Worm (Caenorhabditis elegans) whole organism, young adult: ENCODE measurements around the gene W08E12.9.

Experiments used
- C17E4.6 ChIP-seq: fragments of 200-800 bp; sonication (Bioruptor generic); IDR thresholded peaks from 2 replicates; pipeline ENCODE4 v1.3.6; 2022; ENCODE audit warnings: missing genetic modification reagents, missing genetic modification characterization, missing compliant biosample characterization
- F37B4.10 ChIP-seq: fragments of 200-800 bp; sonication (Bioruptor generic); IDR thresholded peaks from 2 replicates; pipeline ENCODE4 v1.3.6; 2022; ENCODE audit warnings: missing genetic modification characterization, missing compliant biosample characterization
- F52B5.7 ChIP-seq: sonication (generic microtip); optimal IDR thresholded peaks from 2 replicates; lab custom pipeline; 2016; ENCODE audit warnings: mild to moderate bottlenecking, missing genetic modification characterization, missing compliant biosample characterization
- F55B11.4 ChIP-seq: sonication (generic microtip); optimal IDR thresholded peaks from 2 replicates; lab custom pipeline; 2016; ENCODE audit warnings: missing compliant biosample characterization, missing genetic modification characterization, borderline replicate concordance; ENCODE audit not compliant: insufficient read depth
- K11D2.4 ChIP-seq: fragments of 200-800 bp; sonication (Bioruptor generic); IDR thresholded peaks from 2 replicates; pipeline ENCODE4 v1.3.6; 2022; ENCODE audit warnings: missing genetic modification reagents, missing genetic modification characterization, missing compliant biosample characterization
- K12H6.12 ChIP-seq: fragments of 200-800 bp; sonication (Bioruptor generic); optimal IDR thresholded peaks from 2 replicates; lab custom pipeline; 2018; ENCODE audit warnings: mild to moderate bottlenecking, missing genetic modification characterization, missing compliant biosample characterization
- Y53F4B.3 ChIP-seq: fragments of 200-800 bp; sonication (Bioruptor generic); IDR thresholded peaks from 2 replicates; pipeline ENCODE4 v1.3.6; 2022; ENCODE audit warnings: missing genetic modification reagents, missing genetic modification characterization, missing compliant biosample characterization
- Y95B8A.8 ChIP-seq: fragments of 200-800 bp; sonication (Bioruptor generic); IDR thresholded peaks from 2 replicates; pipeline ENCODE4 v1.3.6; 2022; ENCODE audit warnings: missing genetic modification reagents, missing genetic modification characterization, missing compliant biosample characterization
- atf-7 ChIP-seq: sonication (generic microtip); optimal IDR thresholded peaks from 2 replicates; lab custom pipeline; 2017; ENCODE audit warnings: mild to moderate bottlenecking, missing genetic modification characterization, missing compliant biosample characterization
- bed-1 ChIP-seq: fragments of 200-800 bp; sonication (Bioruptor generic); IDR thresholded peaks from 2 replicates; pipeline ENCODE4 v1.3.6; 2022; ENCODE audit warnings: missing genetic modification reagents, missing genetic modification characterization, missing compliant biosample characterization
- cebp-1 ChIP-seq, 2 experiments: fragments of 200-800 bp in 1 of 2; sonication (Bioruptor generic) in 1 of 2; sonication (generic microtip) in 1 of 2; IDR thresholded peaks in 1 of 2; optimal IDR thresholded peaks in 1 of 2; 2 replicates each; pipeline versions ENCODE4 v1.3.6 to Lab custom; 2017 to 2022; ENCODE audit warnings: missing compliant biosample characterization in 2 of 2, missing genetic modification characterization in 2 of 2, mild to moderate bottlenecking in 1 of 2, missing genetic modification reagents in 1 of 2, moderate library complexity in 1 of 2
- ceh-27 ChIP-seq: fragments of 200-800 bp; sonication (Bioruptor generic); optimal IDR thresholded peaks from 2 replicates; lab custom pipeline; 2018; ENCODE audit warnings: mild to moderate bottlenecking, missing genetic modification characterization, moderate library complexity, missing compliant biosample characterization
- die-1 ChIP-seq: sonication (generic microtip); optimal IDR thresholded peaks from 2 replicates; lab custom pipeline; 2016; ENCODE audit warnings: missing genotype, mild to moderate bottlenecking, missing genetic modification characterization, missing compliant biosample characterization
- him-1 ChIP-seq: sonication (generic microtip); optimal IDR thresholded peaks from 2 replicates; lab custom pipeline; 2016; ENCODE audit warnings: missing genotype, missing genetic modification reagents, missing genetic modification characterization, missing compliant biosample characterization
- hlh-12 ChIP-seq: sonication (generic microtip); optimal IDR thresholded peaks from 2 replicates; lab custom pipeline; 2016; ENCODE audit warnings: missing genetic modification characterization, missing compliant biosample characterization
- hlh-26 ChIP-seq: fragments of 200-800 bp; sonication (Bioruptor generic); conservative IDR thresholded peaks from 2 replicates; pipeline ENCODE4 v1.3.6; 2022; ENCODE audit warnings: missing genetic modification reagents, missing genetic modification characterization, missing compliant biosample characterization
- hsf-1 ChIP-seq: fragments of 200-800 bp; sonication (Bioruptor generic); IDR thresholded peaks from 2 replicates; pipeline ENCODE4 v1.3.6; 2022; ENCODE audit warnings: missing genetic modification reagents, missing genetic modification characterization, missing compliant biosample characterization
- madf-6 ChIP-seq: fragments of 200-800 bp; sonication (Bioruptor generic); IDR thresholded peaks from 2 replicates; pipeline ENCODE4 v1.3.6; 2022; ENCODE audit warnings: missing genetic modification reagents, missing genetic modification characterization, missing compliant biosample characterization
- nfyb-1 ChIP-seq: fragments of 200-800 bp; sonication (Bioruptor generic); IDR thresholded peaks from 2 replicates; pipeline ENCODE4 v1.3.6; 2022; ENCODE audit warnings: missing genetic modification reagents, missing genetic modification characterization, missing compliant biosample characterization
- nhr-80 ChIP-seq: sonication (generic microtip); optimal IDR thresholded peaks from 2 replicates; lab custom pipeline; 2016; ENCODE audit warnings: missing genetic modification characterization, missing compliant biosample characterization
- tbp1 ChIP-seq: fragments of 200-800 bp; sonication (Bioruptor generic); optimal IDR thresholded peaks from 2 replicates; lab custom pipeline; 2018; ENCODE audit warnings: mild to moderate bottlenecking, missing genetic modification characterization, missing compliant biosample characterization
- zim-3 ChIP-seq: sonication (generic microtip); optimal IDR thresholded peaks from 2 replicates; lab custom pipeline; 2017; ENCODE audit warnings: mild to moderate bottlenecking, missing genetic modification characterization, moderate library complexity, missing compliant biosample characterization
- ztf-6 ChIP-seq: fragments of 200-800 bp; sonication (Bioruptor generic); IDR thresholded peaks from 2 replicates; pipeline ENCODE4 v1.3.6; 2022; ENCODE audit warnings: missing genetic modification reagents, missing genetic modification characterization, missing compliant biosample characterization

W08E12.9 gene

ce11 chrIV:3265657-3266056 lies 41.7 kb downstream of the W08E12.9 start, which contains the start of gene T26C12.2:
Gene T26C12.2 (minus strand): TSS chrIV:3265757.
- TF ChIP-seq bed-1 (no peak), madf-6 (GFP tag; lab: Robert Waterston, UW) (no peak), K12H6.12 (tag; lab: Kevin White, UChicago) (no peak), K11D2.4 (no peak)

ce11 chrIV:3261761-3262160 lies 45.6 kb downstream of the W08E12.9 start:
- peak; percentile 73 for TF ChIP-seq nfyb-1 (GFP tag; lab: Robert Waterston, UW)
- no peak for TF ChIP-seq Y95B8A.8 (GFP tag; lab: Robert Waterston, UW)
- TF ChIP-seq ceh-27 (GFP tag; lab: Kevin White, UChicago), result no peak

- TF ChIP-seq him-1 (no peak), F37B4.10 (0 out of 2 replicates have a peak, but pooled peaks have one; percentile 56)
These were observed 47.1 kb downstream of the W08E12.9 start for ce11 chrIV:3260216-3260615.

ce11 chrIV:3258528-3258927 lies 48.8 kb downstream of the W08E12.9 start, which contains the start of gene T26C12.1:
Gene T26C12.1 (plus strand): TSS chrIV:3258910.
- TF ChIP-seq hsf-1 (GFP tag; lab: Robert Waterston, UW) (no peak), madf-6 (GFP tag; lab: Robert Waterston, UW) (0 out of 2 replicates have a peak, but pooled peaks have one; percentile 8), die-1 (tag; lab: Kevin White, UChicago) (no peak), F52B5.7 (tag; lab: Kevin White, UChicago) (no peak), F55B11.4 (no peak), zim-3 (no peak), nhr-80 (tag; lab: Kevin White, UChicago) (peak; percentile 91), C17E4.6 (GFP tag; lab: Robert Waterston, UW) (no peak), hlh-12 (tag; lab: Kevin White, UChicago) (no peak), tbp1 (GFP tag; lab: Kevin White, UChicago) (no peak), cebp-1 (GFP tag; IDR thresholded peaks at IDR 0.05; lab: Robert Waterston, UW) (no peak), cebp-1 (tag; optimal IDR thresholded peaks at IDR 0.05; lab: Kevin White, UChicago) (peak; percentile 5)

- no peak for TF ChIP-seq hlh-26
- TF ChIP-seq ztf-6 (GFP tag; lab: Robert Waterston, UW), result no peak
- no peak for TF ChIP-seq Y53F4B.3 (GFP tag; lab: Robert Waterston, UW)
- TF ChIP-seq atf-7 (tag; lab: Kevin White, UChicago), result no peak
These were observed 50.5 kb downstream of the W08E12.9 start for ce11 chrIV:3256866-3257265.
